Worm (Caenorhabditis elegans) whole organism, L1 larva: ENCODE measurements around the gene bigr-1.

Source experiments
- ama-1 ChIP-seq: fragments of 150-350 bp; optimal IDR thresholded peaks from 2 replicates; lab custom pipeline; 2014
- elt-2 ChIP-seq: sonication (generic microtip); optimal IDR thresholded peaks from 2 replicates; lab custom pipeline; 2016; ENCODE audit warnings: missing genetic modification characterization, mild to moderate bottlenecking, inconsistent platforms, missing compliant biosample characterization, missing genetic modification reagents
- mdl-1 ChIP-seq, 2 experiments: fragments of 150-350 bp; optimal IDR thresholded peaks; 2 replicates each; lab custom pipeline; 2014 to 2017; ENCODE audit warnings: missing biosample characterization in 2 of 2, missing genetic modification characterization in 2 of 2, inconsistent platforms in 1 of 2
- mep-1 ChIP-seq: fragments of 150-350 bp; optimal IDR thresholded peaks from 2 replicates; lab custom pipeline; 2014; ENCODE audit warnings: missing biosample characterization, missing genetic modification characterization
- pqm-1 ChIP-seq: sonication (generic microtip); optimal IDR thresholded peaks from 3 replicates; lab custom pipeline; 2017; ENCODE audit warnings: missing biosample characterization, missing genetic modification characterization
- sox-4 ChIP-seq: sonication (generic microtip); optimal IDR thresholded peaks from 2 replicates; lab custom pipeline; 2016; ENCODE audit warnings: missing genetic modification characterization, missing compliant biosample characterization
- tbx-2 ChIP-seq: sonication (generic microtip); optimal IDR thresholded peaks from 2 replicates; lab custom pipeline; 2016; ENCODE audit warnings: missing genetic modification characterization, missing compliant biosample characterization
- zag-1 ChIP-seq: fragments of 150-350 bp; optimal IDR thresholded peaks from 2 replicates; lab custom pipeline; 2014; ENCODE audit warnings: missing biosample characterization, missing genetic modification characterization
- ztf-4 ChIP-seq: fragments of 150-350 bp; optimal IDR thresholded peaks from 2 replicates; lab custom pipeline; 2014; ENCODE audit warnings: missing biosample characterization, missing genetic modification characterization

DNA sequence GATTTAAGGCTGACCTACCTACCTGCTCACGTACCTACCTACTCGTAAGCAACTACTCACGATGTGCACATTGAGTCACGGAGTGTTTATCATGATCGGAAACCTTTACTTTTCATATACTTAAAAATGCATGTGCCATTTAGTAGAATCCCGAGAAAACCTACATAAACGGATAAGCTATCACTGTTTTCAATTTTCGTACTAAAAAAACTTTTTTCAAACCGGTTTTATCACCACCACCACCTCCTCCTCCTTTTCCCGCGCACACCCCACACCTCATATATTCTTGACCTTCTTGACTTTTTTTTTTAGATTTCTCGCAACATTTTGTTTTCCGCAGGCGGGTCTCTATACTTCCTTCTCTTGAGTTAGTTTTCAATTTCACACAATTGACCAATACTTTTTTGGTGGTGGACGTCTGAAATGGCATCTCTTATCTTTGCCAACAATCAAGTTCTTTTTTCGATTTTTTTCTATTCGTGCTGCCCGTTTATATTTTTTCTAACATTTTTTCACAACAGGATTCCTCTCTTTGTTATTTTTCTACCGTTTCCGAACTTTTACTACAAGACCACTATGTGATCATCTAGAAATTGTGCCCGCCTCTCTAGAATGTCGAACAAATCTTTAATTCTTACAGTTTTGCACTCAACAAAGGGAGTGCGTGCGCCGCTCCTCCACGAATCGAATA, 21.3 kb downstream of the bigr-1 start, which contains the start of gene srap-1:
- TF ChIP-seq mep-1 (tag; lab: Kevin White, UChicago) = no peak
- no peak for TF ChIP-seq mdl-1 (tag; optimal IDR thresholded peaks at IDR 0.05; lab: Kevin White, UChicago)
- no peak for TF ChIP-seq zag-1 (tag; lab: Kevin White, UChicago)
- TF ChIP-seq sox-4 = no peak
- TF ChIP-seq pqm-1 (tag; lab: Kevin White, UChicago) = no peak
- no peak for TF ChIP-seq elt-2 (tag; lab: Kevin White, UChicago)
- no peak for TF ChIP-seq tbx-2
- no peak for TF ChIP-seq ztf-4 (tag; lab: Kevin White, UChicago)
- no peak for TF ChIP-seq ama-1 (lab: Kevin White, UChicago)
